Worm (Caenorhabditis elegans): ENCODE measurements around the gene Y53F4B.62.
"Not testable (repeated sequence)": the region's sequence is repeated elsewhere in the genome, so short reads cannot be mapped to it uniquely, and the experiment has no call there.

The Y53F4B.62 gene

ce11 chrII:15130512-15130911, at the start of gene Y53F4B.62:
Gene Y53F4B.62, minus strand, starts transcription at chrII:15130612.
- no peak for TF ChIP-seq nhr-25 (tag; optimal IDR thresholded peaks at IDR 0.05)
- TF ChIP-seq sea-2 (GFP tag; optimal IDR thresholded peaks at IDR 0.05), result no peak
- no peak for TF ChIP-seq daf-12 (tag; optimal IDR thresholded peaks at IDR 0.05)
- TF ChIP-seq elt-3 (tag; optimal IDR thresholded peaks at IDR 0.05), result no peak

- TF ChIP-seq ceh-28 (tag; optimal IDR thresholded peaks at IDR 0.05) (no peak), lin-15B (tag; optimal IDR thresholded peaks at IDR 0.05) (no peak), lin-39 (tag; optimal IDR thresholded peaks at IDR 0.05) (no peak), nhr-77 (tag; optimal IDR thresholded peaks at IDR 0.05) (no peak), elt-3 (tag; optimal IDR thresholded peaks at IDR 0.05) (no peak)
Observed at ce11 chrII:15178494-15178893, 48.1 kb upstream of the Y53F4B.62 start, which contains the start of gene gst-32. Gene gst-32, minus strand, starts transcription at chrII:15178594.

- TF ChIP-seq nhr-76 (tag; optimal IDR thresholded peaks at IDR 0.05) (no peak), nhr-237 (tag; optimal IDR thresholded peaks at IDR 0.05) (no peak), unc-39 (tag; optimal IDR thresholded peaks at IDR 0.05) (no peak), nhr-12 (tag; optimal IDR thresholded peaks at IDR 0.05) (no peak), aly-2 (tag; optimal IDR thresholded peaks at IDR 0.05) (no peak), nhr-77 (tag; optimal IDR thresholded peaks at IDR 0.05) (no peak), nhr-28 (tag; optimal IDR thresholded peaks at IDR 0.05) (no peak), ceh-9 (tag; optimal IDR thresholded peaks at IDR 0.05) (no peak), R02D3.7 (tag; optimal IDR thresholded peaks at IDR 0.05) (no peak), nfya-1 (tag; optimal IDR thresholded peaks at IDR 0.05; ENCODE audit: insufficient read depth) (no peak), ceh-16 (tag; optimal IDR thresholded peaks at IDR 0.05) (no peak), lsy-12 (tag; optimal IDR thresholded peaks at IDR 0.05) (no peak), ztf-4 (tag; optimal IDR thresholded peaks at IDR 0.05) (no peak), egl-5 (tag; optimal IDR thresholded peaks at IDR 0.05) (no peak), fkh-2 (tag; optimal IDR thresholded peaks at IDR 0.05) (no peak), zag-1 (tag; optimal IDR thresholded peaks at IDR 0.05) (no peak), elt-2 (tag; optimal IDR thresholded peaks at IDR 0.05) (no peak)
Observed at ce11 chrII:15175643-15176042, 45.2 kb upstream of the Y53F4B.62 start, which contains the start of gene Y53F4B.36. Gene Y53F4B.36, plus strand, starts transcription at chrII:15175943.

- TF ChIP-seq ZK546.5 (tag; optimal IDR thresholded peaks at IDR 0.05) (no peak), nhr-28 (tag; optimal IDR thresholded peaks at IDR 0.05) (no peak), lin-15B (tag; optimal IDR thresholded peaks at IDR 0.05) (no peak), ceh-16 (tag; optimal IDR thresholded peaks at IDR 0.05) (no peak), elt-3 (tag; optimal IDR thresholded peaks at IDR 0.05) (no peak), nhr-43 (tag; optimal IDR thresholded peaks at IDR 0.05; ENCODE audit: poor library complexity, severe bottlenecking) (no peak), nhr-67 (tag; optimal IDR thresholded peaks at IDR 0.05) (no peak), unc-39 (tag; optimal IDR thresholded peaks at IDR 0.05) (no peak), elt-2 (tag; optimal IDR thresholded peaks at IDR 0.05) (no peak), daf-12 (tag; optimal IDR thresholded peaks at IDR 0.05) (no peak), eor-1 (tag; optimal IDR thresholded peaks at IDR 0.05) (no peak)
Observed at ce11 chrII:15174915-15175548, 44.6 kb upstream of the Y53F4B.62 start, which contains the start of gene gst-31. Gene gst-31, minus strand, starts transcription at chrII:15174965.

- peak; percentile 54 for TF ChIP-seq pha-4 (tag; optimal IDR thresholded peaks at IDR 0.05)
- peak; percentile 46 for TF ChIP-seq lin-39 (tag; optimal IDR thresholded peaks at IDR 0.05)
- TF ChIP-seq aly-2 (tag; optimal IDR thresholded peaks at IDR 0.05), result no peak
- TF ChIP-seq fkh-2 (tag; optimal IDR thresholded peaks at IDR 0.05), result no peak
- peak; percentile 37 for TF ChIP-seq nfya-1 (tag; optimal IDR thresholded peaks at IDR 0.05; ENCODE audit: insufficient read depth)
- TF ChIP-seq unc-39 (tag; optimal IDR thresholded peaks at IDR 0.05), result no peak
- peak; percentile 76 for TF ChIP-seq skn-1 (tag; optimal IDR thresholded peaks at IDR 0.05)
- TF ChIP-seq ceh-9 (tag; optimal IDR thresholded peaks at IDR 0.05), result no peak
- no peak for TF ChIP-seq egl-5 (tag; optimal IDR thresholded peaks at IDR 0.05)
- no peak for TF ChIP-seq eor-1 (tag; optimal IDR thresholded peaks at IDR 0.05)
Observed at ce11 chrII:15173174-15173573, 42.8 kb upstream of the Y53F4B.62 start.

ce11 chrII:15171816-15172215, 41.4 kb upstream of the Y53F4B.62 start, which contains the start of gene gst-39:
Gene gst-39, minus strand, starts transcription at chrII:15171916.
- not testable (repeated sequence) for TF ChIP-seq mml-1 (tag; optimal IDR thresholded peaks at IDR 0.05); pqm-1 (tag; optimal IDR thresholded peaks at IDR 0.05); nhr-43 (tag; optimal IDR thresholded peaks at IDR 0.05; ENCODE audit: poor library complexity, severe bottlenecking)
